Worm (Caenorhabditis elegans): ENCODE results near the gene fbxa-19.
"Not testable (repeated sequence)": the region's sequence is repeated elsewhere in the genome, so short reads cannot be mapped to it uniquely, and the experiment has no call there.

Gene fbxa-19

DNA sequence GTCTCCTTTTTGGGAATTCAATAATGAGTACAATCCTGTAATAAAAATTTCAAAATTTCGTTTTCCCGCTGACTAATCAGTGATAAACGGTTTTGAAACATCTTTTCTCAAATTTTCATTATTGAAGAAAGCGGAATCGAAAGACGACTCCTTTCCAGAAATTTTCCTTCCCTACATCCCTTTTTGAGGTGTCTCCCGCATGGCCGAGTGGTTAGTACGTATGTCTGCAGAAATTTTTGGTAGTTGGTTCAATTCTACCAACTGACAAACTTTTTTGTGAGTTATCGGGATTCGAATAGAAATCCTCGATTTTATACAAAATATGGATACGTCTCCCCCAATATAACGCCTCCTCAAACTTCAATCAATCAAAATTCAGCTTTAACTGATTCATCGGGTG is 39.3 kb downstream of the fbxa-19 start:
- TF ChIP-seq lim-7 (GFP tag; IDR thresholded peaks at IDR 0.05) (0 out of 2 replicates have a peak, but pooled peaks have one; percentile 59), dmd-6 (GFP tag; IDR thresholded peaks at IDR 0.05) (no peak)

DNA sequence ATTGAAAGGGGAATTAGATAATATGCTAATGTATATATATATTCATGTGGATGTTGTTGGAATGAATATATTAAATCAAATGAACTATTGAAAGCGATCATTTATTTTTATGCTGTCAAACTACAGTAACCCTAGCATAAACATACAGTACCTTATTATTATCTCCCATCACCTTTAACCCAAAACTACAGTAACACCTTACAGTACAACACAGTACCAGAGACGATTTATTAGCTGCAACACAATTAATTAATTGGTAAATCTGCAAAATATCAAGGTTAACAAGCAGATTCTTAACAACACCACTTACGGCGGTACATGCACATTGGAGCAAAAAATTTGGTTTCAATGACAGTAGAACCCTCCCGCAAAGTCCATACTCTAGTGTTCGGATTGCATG is 40.1 kb downstream of the fbxa-19 start, which contains the start of gene Y82E9BL.1:
Y82E9BL.1 (minus strand) TSS at position 101 of the 400 bp plus-strand sequence.
- no peak for TF ChIP-seq zip-2 (tag; optimal IDR thresholded peaks at IDR 0.05)
- no peak for TF ChIP-seq zfp-3 (GFP tag; conservative IDR thresholded peaks at IDR 0.05)
- no peak for TF ChIP-seq ztf-7 (tag; optimal IDR thresholded peaks at IDR 0.05)
- TF ChIP-seq nhr-48 (tag; optimal IDR thresholded peaks at IDR 0.05): no peak
- TF ChIP-seq ZK337.2 (GFP tag; IDR thresholded peaks at IDR 0.05): no peak
- no peak for TF ChIP-seq hmg-1.1 (GFP tag; IDR thresholded peaks at IDR 0.05)

DNA sequence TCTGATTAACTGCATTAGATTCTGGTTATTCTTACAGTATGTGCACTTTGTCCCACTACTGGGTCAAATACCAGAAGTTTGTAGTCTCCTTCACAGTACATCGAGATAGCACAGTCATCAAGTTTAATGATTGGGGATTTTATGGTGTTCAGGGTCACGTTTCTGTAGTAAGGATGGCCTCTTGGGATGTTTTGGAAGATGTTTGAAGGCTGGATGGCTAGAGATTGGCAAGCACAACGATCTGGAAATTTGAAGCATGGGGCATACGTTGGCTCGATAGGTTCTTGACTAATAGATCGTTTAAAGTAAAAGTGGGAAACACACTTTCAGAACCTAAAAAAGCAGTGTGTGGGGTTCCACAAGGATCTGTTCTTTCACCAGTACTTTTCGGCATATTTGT is 42.8 kb downstream of the fbxa-19 start, which contains the start of gene Y82E9BR.8:
Y82E9BR.8 (minus strand) TSS at position 101 of the 400 bp plus-strand sequence.
- not testable (repeated sequence) for TF ChIP-seq attf-4 (tag; optimal IDR thresholded peaks at IDR 0.05); gei-8 (GFP tag; optimal IDR thresholded peaks at IDR 0.05); nhr-10 (tag; optimal IDR thresholded peaks at IDR 0.05)

DNA sequence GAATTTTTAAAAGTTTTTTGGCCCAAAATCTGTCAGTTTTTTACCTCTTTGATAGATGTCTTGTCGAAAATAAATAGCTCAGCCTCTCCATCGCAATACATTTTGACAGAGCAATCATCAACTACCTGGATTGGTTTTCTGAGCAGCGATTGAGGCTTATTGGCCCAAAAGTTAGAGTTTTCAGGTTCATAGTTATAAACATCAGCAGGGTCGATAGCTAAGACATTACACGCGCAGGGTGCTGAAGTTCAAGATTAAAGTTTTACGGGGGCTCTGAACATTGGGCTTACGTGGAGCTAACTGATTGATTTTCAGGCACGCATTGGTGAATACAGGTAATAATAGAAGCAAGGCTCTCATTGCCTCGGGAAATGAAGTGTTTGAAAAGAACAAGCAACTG is 44.5 kb downstream of the fbxa-19 start, which contains the start of gene Y82E9BR.9:
Y82E9BR.9 (minus strand) TSS at position 101 of the 400 bp plus-strand sequence.
- TF ChIP-seq ceh-32 (tag; optimal IDR thresholded peaks at IDR 0.05; ENCODE audit: poor library complexity) (no peak), zfp-3 (GFP tag; conservative IDR thresholded peaks at IDR 0.05) (no peak), nhr-28 (tag; optimal IDR thresholded peaks at IDR 0.05) (no peak), aha-1 (tag) (no peak), skn-1 (tag; optimal IDR thresholded peaks at IDR 0.05) (no peak), daf-19 (GFP tag; conservative IDR thresholded peaks at IDR 0.05) (no peak), lin-38 (GFP tag; IDR thresholded peaks at IDR 0.05) (no peak), ceh-82 (tag; optimal IDR thresholded peaks at IDR 0.05) (no peak)

All from whole organism, L4 larva.